Worm (Caenorhabditis elegans): ENCODE measurements around the gene sru-31.

Gene sru-31

DNA sequence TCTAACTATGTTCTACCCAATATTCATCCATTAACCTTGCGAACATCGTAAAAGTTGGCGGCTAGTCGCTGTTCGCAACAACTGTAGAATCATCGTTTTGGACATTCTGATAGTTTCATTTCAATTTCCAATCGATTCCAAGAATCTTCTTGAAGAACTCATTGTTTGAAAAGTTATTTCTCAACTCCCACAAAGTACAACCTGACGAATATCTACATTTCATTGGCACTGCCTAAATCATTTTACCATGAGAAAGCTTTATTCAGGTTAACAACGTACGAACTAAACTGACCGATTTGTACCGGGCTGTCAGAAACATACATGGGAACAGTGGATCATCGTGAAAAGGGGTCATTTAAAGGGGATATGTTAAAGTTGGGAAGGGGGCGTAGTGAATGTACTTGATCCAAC is 29.8 kb upstream of the sru-31 start, which contains the start of gene F46B6.6 (continued):
- TF ChIP-seq snpc-3.4 (tag; optimal IDR thresholded peaks at IDR 0.05) (no peak), xnd-1 (tag; optimal IDR thresholded peaks at IDR 0.05) (no peak), unc-130 (GFP tag; optimal IDR thresholded peaks at IDR 0.05) (no peak), snpc-1.1 (tag; optimal IDR thresholded peaks at IDR 0.05; ENCODE audit: insufficient read depth) (peak; percentile 11), rpc-1 (optimal IDR thresholded peaks at IDR 0.05) (no peak), rpc-1 (tag; optimal IDR thresholded peaks at IDR 0.05) (no peak), ceh-100 (GFP tag; IDR thresholded peaks at IDR 0.05) (no peak), fkh-3 (tag; optimal IDR thresholded peaks at IDR 0.05) (no peak), F49E8.2 (tag; optimal IDR thresholded peaks at IDR 0.05; ENCODE audit: insufficient read depth) (peak; percentile 53), B0035.1 (tag; optimal IDR thresholded peaks at IDR 0.05) (peak; percentile 3), lin-40 (tag; optimal IDR thresholded peaks at IDR 0.05) (no peak), madf-10 (tag; optimal IDR thresholded peaks at IDR 0.05) (no peak), ztf-3 (GFP tag; optimal IDR thresholded peaks at IDR 0.05) (peak; percentile 8), somi-1 (GFP tag; optimal IDR thresholded peaks at IDR 0.05) (no peak), nhr-179 (tag; optimal IDR thresholded peaks at IDR 0.05) (no peak), K12H6.12 (tag; optimal IDR thresholded peaks at IDR 0.05) (no peak), F37B4.10 (GFP tag; IDR thresholded peaks at IDR 0.05) (no peak), Y79H2A.3 (GFP tag; conservative IDR thresholded peaks at IDR 0.05) (no peak), pha-4 (tag; optimal IDR thresholded peaks at IDR 0.05) (no peak), K11D2.4 (GFP tag; IDR thresholded peaks at IDR 0.05) (peak; percentile 41; the same call in 1 of the 2 replicates), repo-1 (tag; optimal IDR thresholded peaks at IDR 0.05) (peak; percentile 92), snpc-4 (GFP tag; optimal IDR thresholded peaks at IDR 0.05) (peak; percentile 33), snpc-4 (tag; optimal IDR thresholded peaks at IDR 0.05) (no peak), mes-4 (tag; optimal IDR thresholded peaks at IDR 0.05) (no peak), egl-18 (GFP tag; IDR thresholded peaks at IDR 0.05) (no peak), F23B12.7 (tag; optimal IDR thresholded peaks at IDR 0.05; ENCODE audit: insufficient read depth) (no peak), D2030.7 (GFP tag; IDR thresholded peaks at IDR 0.05) (no peak), cebp-2 (GFP tag; IDR thresholded peaks at IDR 0.05) (no peak), C06A6.2 (GFP tag; conservative IDR thresholded peaks at IDR 0.05) (0 out of 2 replicates have a peak, but pooled peaks have one; percentile 10), nhr-120 (GFP tag; IDR thresholded peaks at IDR 0.05) (no peak), die-1 (tag; optimal IDR thresholded peaks at IDR 0.05) (peak; percentile 15), T07F8.4 (tag; optimal IDR thresholded peaks at IDR 0.05) (no peak), unc-62 (GFP tag; optimal IDR thresholded peaks at IDR 0.05) (no peak), ceh-79 (tag; optimal IDR thresholded peaks at IDR 0.05) (no peak), ztf-26 (tag; optimal IDR thresholded peaks at IDR 0.05) (no peak), tbx-9 (tag; optimal IDR thresholded peaks at IDR 0.05; ENCODE audit: borderline replicate concordance) (no peak), ceh-58 (GFP tag; IDR thresholded peaks at IDR 0.05) (no peak), hrde-1 (tag; optimal IDR thresholded peaks at IDR 0.05; ENCODE audit: borderline replicate concordance) (no peak), ceh-40 (GFP tag; IDR thresholded peaks at IDR 0.05) (no peak), nhr-80 (tag; optimal IDR thresholded peaks at IDR 0.05) (no peak), ztf-25 (GFP tag; IDR thresholded peaks at IDR 0.05) (no peak), efl-1 (GFP tag; optimal IDR thresholded peaks at IDR 0.05) (no peak), tlf-1 (GFP tag; optimal IDR thresholded peaks at IDR 0.05) (peak; percentile 12), dpff-1 (tag; optimal IDR thresholded peaks at IDR 0.05) (no peak), bed-2 (GFP tag; IDR thresholded peaks at IDR 0.05) (no peak), F55B11.4 (tag; optimal IDR thresholded peaks at IDR 0.05; ENCODE audit: borderline replicate concordance, insufficient read depth) (no peak), lsl-1 (GFP tag; optimal IDR thresholded peaks at IDR 0.05) (peak; percentile 12), Y67H2A.10 (GFP tag; conservative IDR thresholded peaks at IDR 0.05) (no peak), nfya-1 (tag; optimal IDR thresholded peaks at IDR 0.05; ENCODE audit: borderline replicate concordance, insufficient read depth) (no peak), ccch-3 (GFP tag; optimal IDR thresholded peaks at IDR 0.05) (no peak)

Measured in whole organism, young adult.